Fruit fly (Drosophila melanogaster) whole organism, embryonic: ENCODE data around the gene beat-Ib.

ENCODE experiments used
- CG2120 ChIP-seq: fragments of 200-800 bp; sonication (Bioruptor generic); optimal IDR thresholded peaks from 3 replicates; lab custom pipeline; 2016; ENCODE audit warnings: missing biosample characterization, missing genetic modification characterization
- CG34376 ChIP-seq: fragments of 200-800 bp; sonication (Bioruptor generic); optimal IDR thresholded peaks from 2 replicates; lab custom pipeline; 2018; ENCODE audit warnings: missing biosample characterization, mild to moderate bottlenecking, missing genetic modification characterization
- CG5180 ChIP-seq: fragments of 200-800 bp; sonication (Bioruptor generic); optimal IDR thresholded peaks from 3 replicates; lab custom pipeline; 2017; ENCODE audit warnings: missing biosample characterization, missing genetic modification characterization, mild to moderate bottlenecking, moderate library complexity, missing genetic modification reagents
- CG6683 ChIP-seq: fragments of 200-800 bp; sonication (Bioruptor generic); optimal IDR thresholded peaks from 2 replicates; lab custom pipeline; 2017; ENCODE audit warnings: missing biosample characterization, mild to moderate bottlenecking, missing genetic modification characterization, missing genetic modification reagents
- CG9817 ChIP-seq: fragments of 200-800 bp; sonication (Bioruptor generic); optimal IDR thresholded peaks from 2 replicates; lab custom pipeline; 2018; ENCODE audit warnings: missing biosample characterization, mild to moderate bottlenecking, missing genetic modification characterization, moderate library complexity
- Chrac-16 ChIP-seq: fragments of 200-800 bp; sonication (Bioruptor generic); optimal IDR thresholded peaks from 3 replicates; lab custom pipeline; 2016; ENCODE audit warnings: missing biosample characterization, missing genetic modification characterization
- CkIIα-i1 ChIP-seq: fragments of 200-800 bp; sonication (Bioruptor generic); IDR thresholded peaks from 2 replicates; pipeline ENCODE4 v1.3.6; 2022; ENCODE audit warnings: missing biosample characterization, missing genetic modification characterization
- Doc2 ChIP-seq: fragments of 200-800 bp; sonication (Bioruptor generic); IDR thresholded peaks from 2 replicates; pipeline ENCODE4 v1.3.6; 2022; ENCODE audit warnings: missing biosample characterization, missing genetic modification characterization
- Hmx ChIP-seq: fragments of 200-800 bp; sonication (Bioruptor generic); optimal IDR thresholded peaks from 2 replicates; lab custom pipeline; 2016; ENCODE audit warnings: missing biosample characterization, missing genetic modification characterization
- ci ChIP-seq: fragments of 200-800 bp; sonication (Bioruptor generic); IDR thresholded peaks from 3 replicates; pipeline ENCODE4 v1.3.6; 2022; ENCODE audit warnings: missing biosample characterization, missing genetic modification characterization
- eyg ChIP-seq: fragments of 200-800 bp; sonication (Bioruptor generic); optimal IDR thresholded peaks from 3 replicates; lab custom pipeline; 2016; ENCODE audit warnings: missing biosample characterization, missing genetic modification characterization
- pan ChIP-seq, 4 experiments: fragments of >200 bp in 3 of 4; fragments of 200-800 bp in 1 of 4; sonication (Bioruptor generic) in 1 of 4; optimal IDR thresholded peaks in 3 of 4; IDR thresholded peaks in 1 of 4; 2 replicates each; pipeline versions ENCODE4 v1.3.6 to Lab custom; 2017 to 2022; ENCODE audit warnings: missing biosample characterization in 2 of 4, missing genetic modification characterization in 2 of 4, mixed read lengths in 1 of 4

dm6 chr2L:15865361-15865760 is 96.9 kb downstream of the beat-Ib start, which contains the start of gene CG42792:
- TF ChIP-seq eyg (no peak), CkIIα-i1 (GFP tag; lab: Robert Waterston, UW) (no peak), Chrac-16 (no peak), CG2120 (no peak), CG9817 (no peak), ci (no peak), CG5180 (GFP tag; lab: Kevin White, UChicago) (no peak), Doc2 (GFP tag; lab: Robert Waterston, UW) (no peak), pan (optimal IDR thresholded peaks at IDR 0.05; lab: Kevin White, UChicago) (no peak), pan (GFP tag; optimal IDR thresholded peaks at IDR 0.05 in 1 of 2, IDR thresholded peaks at IDR 0.05 in 1 of 2) (no peak), CG34376 (no peak), Hmx (GFP tag; lab: Kevin White, UChicago) (no peak), CG6683 (GFP tag; lab: Kevin White, UChicago) (no peak)
